Worm (Caenorhabditis elegans) whole organism, young adult: ENCODE data around the gene T11F9.22.

Source experiments
- B0019.2 ChIP-seq: fragments of 200-800 bp; sonication (Bioruptor generic); conservative IDR thresholded peaks from 2 replicates; pipeline ENCODE4 v1.3.6; 2022; ENCODE audit warnings: missing genetic modification reagents, missing genetic modification characterization, missing compliant biosample characterization
- B0261.1 ChIP-seq: sonication (generic microtip); optimal IDR thresholded peaks from 2 replicates; lab custom pipeline; 2016; ENCODE audit warnings: mild to moderate bottlenecking, missing genetic modification characterization, moderate library complexity, missing compliant biosample characterization
- B0336.3 ChIP-seq: fragments of 200-800 bp; sonication (Bioruptor generic); IDR thresholded peaks from 2 replicates; pipeline ENCODE4 v1.3.6; 2022; ENCODE audit warnings: missing genetic modification characterization, missing compliant biosample characterization
- C17E4.6 ChIP-seq: fragments of 200-800 bp; sonication (Bioruptor generic); IDR thresholded peaks from 2 replicates; pipeline ENCODE4 v1.3.6; 2022; ENCODE audit warnings: missing genetic modification reagents, missing genetic modification characterization, missing compliant biosample characterization
- F49E8.2 ChIP-seq: sonication (generic microtip); optimal IDR thresholded peaks from 3 replicates; lab custom pipeline; 2017; ENCODE audit warnings: missing genetic modification characterization, mild to moderate bottlenecking, missing compliant biosample characterization, antibody characterized with exemption, moderate library complexity; ENCODE audit not compliant: insufficient read depth
- F55B11.4 ChIP-seq: sonication (generic microtip); optimal IDR thresholded peaks from 2 replicates; lab custom pipeline; 2016; ENCODE audit warnings: missing compliant biosample characterization, missing genetic modification characterization, borderline replicate concordance; ENCODE audit not compliant: insufficient read depth
- F57C9.4 ChIP-seq: sonication (generic microtip); optimal IDR thresholded peaks from 2 replicates; lab custom pipeline; 2017; ENCODE audit warnings: mild to moderate bottlenecking, missing genetic modification characterization, missing compliant biosample characterization
- K11D2.4 ChIP-seq: fragments of 200-800 bp; sonication (Bioruptor generic); IDR thresholded peaks from 2 replicates; pipeline ENCODE4 v1.3.6; 2022; ENCODE audit warnings: missing genetic modification reagents, missing genetic modification characterization, missing compliant biosample characterization
- Y53G8AR.9 ChIP-seq: fragments of 200-800 bp; sonication (Bioruptor generic); conservative IDR thresholded peaks from 2 replicates; pipeline ENCODE4 v1.3.6; 2022; ENCODE audit warnings: missing genetic modification reagents, missing genetic modification characterization, missing compliant biosample characterization
- Y56A3A.18 ChIP-seq: fragments of 200-800 bp; sonication (Bioruptor generic); IDR thresholded peaks from 2 replicates; pipeline ENCODE4 v1.3.6; 2022; ENCODE audit warnings: missing genetic modification reagents, missing genetic modification characterization, missing compliant biosample characterization
- ZK185.1 ChIP-seq: sonication (generic microtip); optimal IDR thresholded peaks from 2 replicates; lab custom pipeline; 2016; ENCODE audit warnings: mild to moderate bottlenecking, missing genetic modification characterization, missing compliant biosample characterization; ENCODE audit not compliant: poor library complexity, severe bottlenecking
- atf-7 ChIP-seq: sonication (generic microtip); optimal IDR thresholded peaks from 2 replicates; lab custom pipeline; 2017; ENCODE audit warnings: mild to moderate bottlenecking, missing genetic modification characterization, missing compliant biosample characterization
- attf-5 ChIP-seq: fragments of 200-800 bp; sonication (Bioruptor generic); optimal IDR thresholded peaks from 2 replicates; lab custom pipeline; 2018; ENCODE audit warnings: mild to moderate bottlenecking, missing genetic modification characterization, missing compliant biosample characterization
- bed-1 ChIP-seq: fragments of 200-800 bp; sonication (Bioruptor generic); IDR thresholded peaks from 2 replicates; pipeline ENCODE4 v1.3.6; 2022; ENCODE audit warnings: missing genetic modification reagents, missing genetic modification characterization, missing compliant biosample characterization
- bed-2 ChIP-seq: fragments of 200-800 bp; sonication (Bioruptor generic); IDR thresholded peaks from 2 replicates; pipeline ENCODE4 v1.3.6; 2022; ENCODE audit warnings: missing genetic modification reagents, missing genetic modification characterization, missing compliant biosample characterization
- ccch-3 ChIP-seq: fragments of 200-800 bp; sonication (Bioruptor generic); optimal IDR thresholded peaks from 2 replicates; lab custom pipeline; 2018; ENCODE audit warnings: mild to moderate bottlenecking, missing genetic modification characterization, missing compliant biosample characterization
- ceh-40 ChIP-seq: fragments of 200-800 bp; sonication (Bioruptor generic); IDR thresholded peaks from 2 replicates; pipeline ENCODE4 v1.3.6; 2022; ENCODE audit warnings: missing genetic modification characterization, missing compliant biosample characterization
- ceh-58 ChIP-seq: fragments of 200-800 bp; sonication (Bioruptor generic); IDR thresholded peaks from 2 replicates; pipeline ENCODE4 v1.3.6; 2022; ENCODE audit warnings: missing genetic modification characterization, missing compliant biosample characterization
- ceh-79 ChIP-seq: sonication (generic microtip); optimal IDR thresholded peaks from 2 replicates; lab custom pipeline; 2017; ENCODE audit warnings: mild to moderate bottlenecking, missing genetic modification characterization, missing compliant biosample characterization
- ceh-91 ChIP-seq: fragments of 200-800 bp; sonication (Bioruptor generic); IDR thresholded peaks from 2 replicates; pipeline ENCODE4 v1.3.6; 2022; ENCODE audit warnings: missing genetic modification reagents, missing genetic modification characterization, missing compliant biosample characterization
- chd-7 ChIP-seq: sonication (generic microtip); optimal IDR thresholded peaks from 2 replicates; lab custom pipeline; 2016; ENCODE audit warnings: mild to moderate bottlenecking, missing genetic modification characterization, moderate library complexity, missing compliant biosample characterization
- dox-1 ChIP-seq: fragments of 200-800 bp; sonication (Bioruptor generic); IDR thresholded peaks from 2 replicates; pipeline ENCODE4 v1.3.6; 2022; ENCODE audit warnings: missing genetic modification reagents, missing genetic modification characterization, missing compliant biosample characterization
- dpl-1 ChIP-seq: fragments of 150-350 bp; optimal IDR thresholded peaks from 2 replicates; lab custom pipeline; 2014; ENCODE audit warnings: missing biosample characterization, missing genetic modification reagents, missing genetic modification characterization
- efl-1 ChIP-seq: fragments of 150-350 bp; optimal IDR thresholded peaks from 2 replicates; lab custom pipeline; 2014; ENCODE audit warnings: missing biosample characterization, missing genetic modification reagents, missing genetic modification characterization
- egl-18 ChIP-seq: fragments of 200-800 bp; sonication (Bioruptor generic); IDR thresholded peaks from 2 replicates; pipeline ENCODE4 v1.3.6; 2022; ENCODE audit warnings: missing genetic modification reagents, missing genetic modification characterization, missing compliant biosample characterization
- ekl-4 ChIP-seq: fragments of 200-800 bp; sonication (Bioruptor generic); IDR thresholded peaks from 2 replicates; pipeline ENCODE4 v1.3.6; 2022; ENCODE audit warnings: missing genetic modification reagents, missing genetic modification characterization, missing compliant biosample characterization
- gei-17 ChIP-seq: fragments of 200-800 bp; sonication (Bioruptor generic); optimal IDR thresholded peaks from 2 replicates; lab custom pipeline; 2018; ENCODE audit warnings: mild to moderate bottlenecking, missing genetic modification characterization, missing compliant biosample characterization
- hlh-12 ChIP-seq: sonication (generic microtip); optimal IDR thresholded peaks from 2 replicates; lab custom pipeline; 2016; ENCODE audit warnings: missing genetic modification characterization, missing compliant biosample characterization
- hmg-1.2 ChIP-seq: fragments of 200-800 bp; sonication (Bioruptor generic); IDR thresholded peaks from 2 replicates; pipeline ENCODE4 v1.3.6; 2022; ENCODE audit warnings: missing genetic modification reagents, missing genetic modification characterization, missing compliant biosample characterization
- hmg-20 ChIP-seq: fragments of 200-800 bp; sonication (Bioruptor generic); IDR thresholded peaks from 2 replicates; pipeline ENCODE4 v1.3.6; 2022; ENCODE audit warnings: missing genetic modification reagents, missing genetic modification characterization, missing compliant biosample characterization
- hsf-1 ChIP-seq: fragments of 200-800 bp; sonication (Bioruptor generic); IDR thresholded peaks from 2 replicates; pipeline ENCODE4 v1.3.6; 2022; ENCODE audit warnings: missing genetic modification reagents, missing genetic modification characterization, missing compliant biosample characterization
- let-607 ChIP-seq, 2 experiments: fragments of 200-800 bp in 1 of 2; sonication (Bioruptor generic) in 1 of 2; sonication (generic microtip) in 1 of 2; optimal IDR thresholded peaks; 2 replicates each; lab custom pipeline; 2016 to 2018; ENCODE audit warnings: mild to moderate bottlenecking in 2 of 2, missing compliant biosample characterization in 2 of 2, missing genetic modification characterization in 2 of 2, moderate library complexity in 2 of 2, missing genotype in 1 of 2
- lin-35 ChIP-seq, 3 experiments: fragments of 150-350 bp in 2 of 3; sonication (generic microtip) in 1 of 3; optimal IDR thresholded peaks; 2 replicates each; lab custom pipeline; 2014 to 2018; ENCODE audit warnings: missing biosample characterization in 3 of 3, missing genetic modification characterization in 3 of 3, missing genetic modification reagents in 3 of 3
- lin-40 ChIP-seq: sonication (generic microtip); optimal IDR thresholded peaks from 2 replicates; lab custom pipeline; 2016; ENCODE audit warnings: missing genetic modification characterization, mild to moderate bottlenecking, missing compliant biosample characterization, missing genotype, missing genetic modification reagents
- lir-1 ChIP-seq: fragments of 200-800 bp; sonication (Bioruptor generic); conservative IDR thresholded peaks from 2 replicates; pipeline ENCODE4 v1.3.6; 2022; ENCODE audit warnings: missing genetic modification reagents, missing genetic modification characterization, missing compliant biosample characterization
- lsl-1 ChIP-seq: fragments of 200-800 bp; sonication (Bioruptor generic); optimal IDR thresholded peaks from 2 replicates; lab custom pipeline; 2018; ENCODE audit warnings: mild to moderate bottlenecking, missing genetic modification characterization, moderate library complexity, missing compliant biosample characterization
- lsy-27 ChIP-seq: sonication (generic microtip); optimal IDR thresholded peaks from 2 replicates; lab custom pipeline; 2017; ENCODE audit warnings: missing genetic modification characterization, mild to moderate bottlenecking, missing compliant biosample characterization, antibody characterized with exemption, missing genotype, borderline replicate concordance; ENCODE audit not compliant: insufficient read depth
- madf-10 ChIP-seq: sonication (generic microtip); optimal IDR thresholded peaks from 2 replicates; lab custom pipeline; 2016; ENCODE audit warnings: mild to moderate bottlenecking, missing genetic modification characterization, missing compliant biosample characterization
- madf-8 ChIP-seq: fragments of 200-800 bp; sonication (Bioruptor generic); conservative IDR thresholded peaks from 2 replicates; pipeline ENCODE4 v1.3.6; 2022; ENCODE audit warnings: missing genetic modification reagents, missing genetic modification characterization, missing compliant biosample characterization
- nhr-27 ChIP-seq: fragments of 200-800 bp; sonication (Bioruptor generic); optimal IDR thresholded peaks from 2 replicates; lab custom pipeline; 2018; ENCODE audit warnings: mild to moderate bottlenecking, missing genetic modification characterization, moderate library complexity, missing compliant biosample characterization
- nhr-80 ChIP-seq: sonication (generic microtip); optimal IDR thresholded peaks from 2 replicates; lab custom pipeline; 2016; ENCODE audit warnings: missing genetic modification characterization, missing compliant biosample characterization
- nhr-90 ChIP-seq: sonication (generic microtip); optimal IDR thresholded peaks from 2 replicates; lab custom pipeline; 2016; ENCODE audit warnings: missing genotype, mild to moderate bottlenecking, missing genetic modification characterization, missing compliant biosample characterization
- rcor-1 ChIP-seq: fragments of 200-800 bp; sonication (Bioruptor generic); IDR thresholded peaks from 2 replicates; pipeline ENCODE4 v1.3.6; 2022; ENCODE audit warnings: missing genetic modification reagents, missing genetic modification characterization, missing compliant biosample characterization
- rec-8 ChIP-seq, 2 experiments: sonication (generic microtip); optimal IDR thresholded peaks; 2 replicates each; lab custom pipeline; 2016; ENCODE audit warnings: mild to moderate bottlenecking in 2 of 2, missing genetic modification characterization in 2 of 2, missing genetic modification reagents in 2 of 2, missing genotype in 2 of 2, missing biosample characterization in 1 of 2, missing compliant biosample characterization in 1 of 2, moderate library complexity in 1 of 2
- sdz-38 ChIP-seq: sonication (generic microtip); optimal IDR thresholded peaks from 2 replicates; lab custom pipeline; 2016; ENCODE audit warnings: missing genotype, missing genetic modification characterization, missing compliant biosample characterization
- tbx-9 ChIP-seq: sonication (generic microtip); optimal IDR thresholded peaks from 2 replicates; lab custom pipeline; 2016; ENCODE audit warnings: borderline replicate concordance, missing genetic modification characterization, inconsistent platforms, missing compliant biosample characterization
- unc-130 ChIP-seq: sonication (generic microtip); optimal IDR thresholded peaks from 2 replicates; lab custom pipeline; 2016; ENCODE audit warnings: missing genetic modification reagents, missing genetic modification characterization, missing compliant biosample characterization
- ztf-6 ChIP-seq: fragments of 200-800 bp; sonication (Bioruptor generic); IDR thresholded peaks from 2 replicates; pipeline ENCODE4 v1.3.6; 2022; ENCODE audit warnings: missing genetic modification reagents, missing genetic modification characterization, missing compliant biosample characterization

Gene T11F9.22

DNA sequence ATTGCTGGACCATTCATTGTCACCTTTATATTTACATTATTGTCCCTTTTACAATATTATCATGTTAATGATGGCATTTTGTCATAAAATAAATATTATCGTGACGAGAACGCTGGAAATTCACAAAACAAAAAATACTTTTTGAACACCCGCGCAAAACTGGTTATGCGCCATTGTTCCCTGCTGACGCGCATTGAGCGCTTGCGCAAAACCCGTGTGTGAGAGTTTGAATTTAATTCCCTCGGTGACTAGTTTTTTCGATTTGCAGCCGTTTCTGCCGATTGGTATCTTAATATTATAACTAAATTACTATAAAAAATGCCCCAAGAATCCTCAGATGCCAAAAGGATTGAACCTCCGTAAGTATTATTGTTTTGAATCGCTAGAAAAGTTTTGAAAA, 41.9 kb downstream of the T11F9.22 start, which contains the start of gene pafo-1 (continued):
- peak; percentile 42 for TF ChIP-seq atf-7 (tag; lab: Kevin White, UChicago)
- TF ChIP-seq lsy-27 = no peak
- peak; percentile 7 for TF ChIP-seq chd-7 (tag; lab: Kevin White, UChicago)
- TF ChIP-seq bed-2 (GFP tag; lab: Robert Waterston, UW) = no peak
- TF ChIP-seq hmg-1.2 (GFP tag; lab: Robert Waterston, UW) = peak; percentile 64
- peak; percentile 72 for TF ChIP-seq hmg-20 (GFP tag; lab: Robert Waterston, UW)
- TF ChIP-seq unc-130 = peak; percentile 57
- peak; percentile 88 for TF ChIP-seq rcor-1 (GFP tag; lab: Robert Waterston, UW)
- TF ChIP-seq madf-8 (GFP tag; lab: Robert Waterston, UW) = peak; percentile 61
- TF ChIP-seq nhr-80 = peak; percentile 27
- 0 out of 2 replicates have a peak, but pooled peaks have one; percentile 42 for TF ChIP-seq lir-1 (GFP tag; lab: Robert Waterston, UW)
- TF ChIP-seq egl-18 (GFP tag; lab: Robert Waterston, UW) = no peak
- no peak for TF ChIP-seq tbx-9 (tag; lab: Kevin White, UChicago)
- TF ChIP-seq C17E4.6 (GFP tag; lab: Robert Waterston, UW) = no peak
- peak; percentile 92 to 98 (median 93) for TF ChIP-seq lin-35 (GFP tag; optimal IDR thresholded peaks at IDR 0.05; lab: Kevin White, UChicago)
- TF ChIP-seq hsf-1 (GFP tag; lab: Robert Waterston, UW) = no peak
- TF ChIP-seq ceh-91 (GFP tag; lab: Robert Waterston, UW) = peak; percentile 35; the same call in 1 of the 2 replicates
- peak; percentile 72 for TF ChIP-seq lsl-1 (GFP tag; lab: Kevin White, UChicago)
- TF ChIP-seq ceh-40 (GFP tag; lab: Robert Waterston, UW) = no peak
- TF ChIP-seq B0019.2 = no peak
- no peak for TF ChIP-seq bed-1 (GFP tag; lab: Robert Waterston, UW)
- peak; percentile 95 for TF ChIP-seq dox-1 (GFP tag; lab: Robert Waterston, UW)
- TF ChIP-seq nhr-27 (tag; lab: Kevin White, UChicago) = no peak
- peak; percentile 84 for TF ChIP-seq K11D2.4
- TF ChIP-seq B0261.1 = peak; percentile 14
- no peak for TF ChIP-seq F57C9.4 (tag; lab: Kevin White, UChicago)
- TF ChIP-seq madf-10 = no peak
- peak; percentile 92 for TF ChIP-seq B0336.3
- TF ChIP-seq sdz-38 (tag; lab: Kevin White, UChicago) = no peak
- TF ChIP-seq efl-1 (GFP tag; lab: Kevin White, UChicago) = peak; percentile 90
- no peak for TF ChIP-seq gei-17 (GFP tag; lab: Kevin White, UChicago)
- no peak for TF ChIP-seq F49E8.2 (tag; lab: Kevin White, UChicago)
- TF ChIP-seq let-607 (tag; optimal IDR thresholded peaks at IDR 0.05; lab: Kevin White, UChicago) = peak in 1 of 2 experiments; percentile 16
- TF ChIP-seq ccch-3 (GFP tag; lab: Kevin White, UChicago) = no peak
- TF ChIP-seq dpl-1 = peak; percentile 95
- TF ChIP-seq attf-5 (GFP tag; lab: Kevin White, UChicago) = peak; percentile 89
- TF ChIP-seq F55B11.4 = no peak
- peak; percentile 82; the same call in 1 of the 2 replicates for TF ChIP-seq Y56A3A.18 (GFP tag; lab: Robert Waterston, UW)
- TF ChIP-seq ztf-6 (GFP tag; lab: Robert Waterston, UW) = no peak
- TF ChIP-seq ceh-58 (GFP tag; lab: Robert Waterston, UW) = no peak
- TF ChIP-seq hlh-12 (tag; lab: Kevin White, UChicago) = no peak
- TF ChIP-seq Y53G8AR.9 (GFP tag; lab: Robert Waterston, UW) = peak; percentile 91
- TF ChIP-seq ZK185.1 (tag; lab: Kevin White, UChicago) = peak; percentile 88
- TF ChIP-seq lin-40 (tag; lab: Kevin White, UChicago) = peak; percentile 87
- no peak for TF ChIP-seq nhr-90 (tag; lab: Kevin White, UChicago)
- peak; percentile 78 for TF ChIP-seq ekl-4 (GFP tag; lab: Robert Waterston, UW)
- TF ChIP-seq rec-8 (tag; optimal IDR thresholded peaks at IDR 0.05; lab: Kevin White, UChicago) = no peak
- TF ChIP-seq ceh-79 (tag; lab: Kevin White, UChicago) = no peak
